Worm (Caenorhabditis elegans): Measurements from ENCODE around the gene C32D5.4.

The C32D5.4 gene

DNA sequence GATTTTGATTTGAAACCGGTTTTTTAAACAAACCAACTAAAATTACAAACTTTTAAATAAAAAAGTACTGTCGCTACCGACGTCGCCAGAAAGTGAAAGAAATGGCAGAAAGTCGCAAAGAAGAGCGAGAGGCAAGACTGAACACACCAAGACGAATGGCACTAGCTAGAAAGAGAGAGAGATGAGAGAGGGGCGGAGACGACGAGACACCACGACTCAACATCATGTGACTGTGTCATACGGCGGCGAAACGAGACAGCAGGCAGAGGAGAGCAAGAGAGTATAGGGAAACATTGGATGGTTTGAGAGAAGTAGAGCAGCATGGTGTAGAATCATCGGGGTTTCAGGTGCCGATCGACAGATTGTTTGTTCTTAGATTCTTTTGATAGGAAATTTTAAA lies 25.5 kb upstream of the C32D5.4 start (continued):
- TF ChIP-seq rpc-1 (optimal IDR thresholded peaks at IDR 0.05) (no peak), rpc-1 (tag; optimal IDR thresholded peaks at IDR 0.05) (no peak), attf-3 (GFP tag; conservative IDR thresholded peaks at IDR 0.05) (no peak), attf-6 (GFP tag; IDR thresholded peaks at IDR 0.05) (no peak), aptf-3 (GFP tag; IDR thresholded peaks at IDR 0.05) (no peak), die-1 (tag; optimal IDR thresholded peaks at IDR 0.05) (peak; percentile 35), nhr-80 (tag; optimal IDR thresholded peaks at IDR 0.05) (peak; percentile 80), B0035.1 (tag; optimal IDR thresholded peaks at IDR 0.05) (no peak), let-526 (GFP tag; IDR thresholded peaks at IDR 0.05) (peak; percentile 75; the same call in 1 of the 2 replicates), F37B4.10 (GFP tag; IDR thresholded peaks at IDR 0.05) (no peak), lsy-27 (tag; optimal IDR thresholded peaks at IDR 0.05; ENCODE audit: borderline replicate concordance, insufficient read depth) (no peak), egrh-3 (GFP tag; IDR thresholded peaks at IDR 0.05) (peak; percentile 53; the same call in 1 of the 2 replicates), F55B11.4 (tag; optimal IDR thresholded peaks at IDR 0.05; ENCODE audit: borderline replicate concordance, insufficient read depth) (no peak), madf-10 (tag; optimal IDR thresholded peaks at IDR 0.05) (peak; percentile 82), sptf-2 (GFP tag; optimal IDR thresholded peaks at IDR 0.05) (no peak), Y53G8AR.9 (GFP tag; conservative IDR thresholded peaks at IDR 0.05) (peak; percentile 78), sdz-38 (tag; optimal IDR thresholded peaks at IDR 0.05) (no peak), ztf-3 (GFP tag; optimal IDR thresholded peaks at IDR 0.05) (no peak), ekl-4 (GFP tag; IDR thresholded peaks at IDR 0.05) (peak; percentile 90), hmg-1.2 (GFP tag; IDR thresholded peaks at IDR 0.05) (peak; percentile 80), mcd-1 (GFP tag; IDR thresholded peaks at IDR 0.05) (peak; percentile 85), nhr-179 (tag; optimal IDR thresholded peaks at IDR 0.05) (no peak), athp-1 (tag; optimal IDR thresholded peaks at IDR 0.05) (no peak), nfya-2 (GFP tag; IDR thresholded peaks at IDR 0.05) (no peak), nhr-90 (tag; optimal IDR thresholded peaks at IDR 0.05) (no peak), efl-1 (GFP tag; optimal IDR thresholded peaks at IDR 0.05) (no peak), T07F8.4 (tag; optimal IDR thresholded peaks at IDR 0.05) (no peak), tbx-9 (tag; optimal IDR thresholded peaks at IDR 0.05; ENCODE audit: borderline replicate concordance) (no peak), F57A8.1 (GFP tag; optimal IDR thresholded peaks at IDR 0.05) (no peak), aptf-2 (GFP tag; conservative IDR thresholded peaks at IDR 0.05) (no peak), nhr-27 (tag; optimal IDR thresholded peaks at IDR 0.05) (no peak)

DNA sequence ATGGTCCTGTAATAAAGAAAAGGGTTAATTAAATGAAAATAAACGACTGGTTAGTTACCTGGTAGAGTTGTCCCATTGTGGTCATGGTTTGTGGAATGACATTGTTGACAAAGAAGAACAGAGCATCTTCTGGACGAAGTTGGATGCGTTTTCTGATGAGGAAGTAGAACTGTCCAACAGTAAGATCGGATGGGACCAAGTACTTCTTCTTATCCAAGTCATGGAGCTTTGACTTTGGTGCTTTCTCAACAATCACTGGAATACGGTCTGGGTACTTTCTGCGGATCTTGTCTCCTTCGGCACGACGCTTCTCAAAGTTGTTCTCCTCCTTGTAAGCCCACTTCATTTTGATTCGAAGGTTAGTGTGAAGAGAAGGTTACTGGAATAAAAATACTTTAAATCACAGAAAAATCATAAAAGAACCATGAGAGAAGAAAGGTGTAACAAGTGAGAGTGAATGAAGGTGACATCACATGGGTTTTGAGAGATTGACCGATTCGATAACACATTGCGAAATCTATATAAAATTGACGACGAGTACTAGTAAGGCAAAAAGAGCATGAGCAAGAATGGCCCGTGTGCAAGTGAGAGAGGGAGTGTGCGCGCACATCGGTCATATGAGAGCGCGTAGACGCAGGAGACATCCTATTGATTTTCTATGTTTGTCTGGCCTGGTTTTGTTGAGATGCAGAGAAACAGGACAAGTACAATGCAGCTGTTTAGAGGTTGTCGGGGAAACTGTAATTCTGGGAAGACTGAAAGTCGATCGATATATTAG lies 24.7 kb upstream of the C32D5.4 start, which contains the start of gene lgg-1:
Gene lgg-1 (minus strand): TSS at position 379 of the 778 bp plus-strand sequence.
- TF ChIP-seq lir-1 (GFP tag; conservative IDR thresholded peaks at IDR 0.05): 0 out of 2 replicates have a peak, but pooled peaks have one; percentile 5
- TF ChIP-seq ztf-26 (tag; optimal IDR thresholded peaks at IDR 0.05): peak; percentile 21
- no peak for TF ChIP-seq mes-4 (tag; optimal IDR thresholded peaks at IDR 0.05)
- no peak for TF ChIP-seq lsl-1 (GFP tag; optimal IDR thresholded peaks at IDR 0.05)
- TF ChIP-seq Y53F4B.3 (GFP tag; IDR thresholded peaks at IDR 0.05): no peak
- peak; percentile 41 for TF ChIP-seq ceh-27 (GFP tag; optimal IDR thresholded peaks at IDR 0.05)
- no peak for TF ChIP-seq snpc-1.1 (tag; optimal IDR thresholded peaks at IDR 0.05; ENCODE audit: insufficient read depth)
- no peak for TF ChIP-seq ets-4 (GFP tag; optimal IDR thresholded peaks at IDR 0.05)
- TF ChIP-seq Y53G8AR.9 (GFP tag; conservative IDR thresholded peaks at IDR 0.05): peak; percentile 43; the same call in 1 of the 2 replicates
- 0 out of 2 replicates have a peak, but pooled peaks have one; percentile 28 for TF ChIP-seq egl-18 (GFP tag; IDR thresholded peaks at IDR 0.05)
- TF ChIP-seq pbrm-1 (GFP tag; IDR thresholded peaks at IDR 0.05): peak; percentile 61
- TF ChIP-seq tlf-1 (GFP tag; optimal IDR thresholded peaks at IDR 0.05): no peak
- no peak; the same call in 1 of the 2 replicates for TF ChIP-seq ceh-100 (GFP tag; IDR thresholded peaks at IDR 0.05)
- 0 out of 2 replicates have a peak, but pooled peaks have one; percentile 6 for TF ChIP-seq Y79H2A.3 (GFP tag; conservative IDR thresholded peaks at IDR 0.05)
- TF ChIP-seq attf-3 (GFP tag; conservative IDR thresholded peaks at IDR 0.05): no peak
- no peak for TF ChIP-seq F55B11.4 (tag; optimal IDR thresholded peaks at IDR 0.05; ENCODE audit: borderline replicate concordance, insufficient read depth)
- TF ChIP-seq madf-10 (tag; optimal IDR thresholded peaks at IDR 0.05): no peak
- TF ChIP-seq chd-7 (tag; optimal IDR thresholded peaks at IDR 0.05): peak; percentile 81
- no peak for TF ChIP-seq nhr-80 (tag; optimal IDR thresholded peaks at IDR 0.05)
- peak; percentile 72 for TF ChIP-seq ZK185.1 (tag; optimal IDR thresholded peaks at IDR 0.05; ENCODE audit: poor library complexity, severe bottlenecking)
- TF ChIP-seq Y56A3A.18 (GFP tag; IDR thresholded peaks at IDR 0.05): no peak

All from whole organism, young adult.